Worm (Caenorhabditis elegans): ENCODE results near the gene F11D11.22.
"Not testable (repeated sequence)": the region's sequence is repeated elsewhere in the genome, so short reads cannot be mapped to it uniquely, and the experiment has no call there.

The F11D11.22 gene

ce11 chrV:18762044-18762443, at the start of gene F11D11.22:
TSS of gene F11D11.22 (plus strand) at chrV:18762344.
- TF ChIP-seq sox-4 (tag; optimal IDR thresholded peaks at IDR 0.05); ceh-30 (tag; optimal IDR thresholded peaks at IDR 0.05); ama-1 (optimal IDR thresholded peaks at IDR 0.05): not testable (repeated sequence)

- no peak for TF ChIP-seq ceh-31 (tag; optimal IDR thresholded peaks at IDR 0.05)
- TF ChIP-seq fkh-10 (GFP tag; optimal IDR thresholded peaks at IDR 0.05), result no peak
- peak; percentile 32 for TF ChIP-seq ztf-16 (tag; optimal IDR thresholded peaks at IDR 0.05)
- no peak for TF ChIP-seq unc-55 (GFP tag; optimal IDR thresholded peaks at IDR 0.05)
- TF ChIP-seq pag-3 (tag; optimal IDR thresholded peaks at IDR 0.05; ENCODE audit: borderline replicate concordance), result no peak
Observed at ce11 chrV:18719412-18719811, 42.7 kb upstream of the F11D11.22 start.

DNA sequence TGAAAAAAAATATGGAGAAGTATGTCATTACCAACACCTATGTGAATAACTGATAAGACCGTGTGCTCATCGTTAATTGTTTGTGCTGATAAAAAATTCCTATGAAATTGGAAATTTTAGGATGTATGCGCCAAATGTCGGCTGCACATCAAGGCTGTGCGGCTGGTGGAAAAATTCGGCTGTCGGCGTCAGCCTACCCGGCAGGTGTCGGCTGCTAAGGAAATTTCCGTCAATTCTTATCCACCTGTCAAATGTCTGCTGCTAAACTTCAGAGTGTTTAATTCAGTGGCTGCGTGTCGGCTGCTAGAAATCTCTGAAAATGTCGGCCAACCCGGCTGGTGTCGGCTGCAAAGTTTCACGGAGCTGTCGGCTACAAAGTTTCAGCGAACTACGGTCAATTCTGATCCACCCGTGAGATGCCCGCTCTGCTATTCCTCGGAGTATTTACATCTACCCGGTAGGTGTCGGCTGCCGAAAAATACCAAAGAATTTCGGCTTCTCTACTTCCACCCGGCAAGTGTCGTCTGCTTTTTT, 42.1 kb upstream of the F11D11.22 start, which contains the start of gene Y17D7C.2:
TSS of gene Y17D7C.2 (minus strand) at position 32 of the 534 bp plus-strand sequence.
- TF ChIP-seq sox-4 (tag; optimal IDR thresholded peaks at IDR 0.05) (no peak), ceh-48 (tag; optimal IDR thresholded peaks at IDR 0.05) (no peak), tbx-7 (tag; optimal IDR thresholded peaks at IDR 0.05) (peak; percentile 13), Y22D7AL.16 (tag; optimal IDR thresholded peaks at IDR 0.05) (no peak), hlh-6 (tag; optimal IDR thresholded peaks at IDR 0.05) (no peak), ahr-1 (tag; optimal IDR thresholded peaks at IDR 0.05) (peak; percentile 2), mec-3 (tag; optimal IDR thresholded peaks at IDR 0.05; ENCODE audit: borderline replicate concordance) (no peak), ceh-19 (GFP tag; optimal IDR thresholded peaks at IDR 0.05) (peak; percentile 65), sox-2 (GFP tag; IDR thresholded peaks at IDR 0.05) (no peak), fkh-10 (GFP tag; optimal IDR thresholded peaks at IDR 0.05) (no peak), nhr-11 (tag; optimal IDR thresholded peaks at IDR 0.05) (no peak), nfya-1 (tag; optimal IDR thresholded peaks at IDR 0.05) (no peak), ceh-2 (tag; optimal IDR thresholded peaks at IDR 0.05) (no peak), C08G9.2 (tag; optimal IDR thresholded peaks at IDR 0.05) (no peak), hlh-13 (GFP tag; optimal IDR thresholded peaks at IDR 0.05) (peak; percentile 32), T23F11.4 (GFP tag; optimal IDR thresholded peaks at IDR 0.05) (no peak), odd-2 (tag; optimal IDR thresholded peaks at IDR 0.05) (no peak), hlh-30 (tag; optimal IDR thresholded peaks at IDR 0.05; ENCODE audit: insufficient read depth) (no peak), ceh-31 (tag; optimal IDR thresholded peaks at IDR 0.05) (peak; percentile 2), pha-2 (tag; optimal IDR thresholded peaks at IDR 0.05) (no peak), ceh-9 (tag; optimal IDR thresholded peaks at IDR 0.05) (no peak), elt-2 (tag; optimal IDR thresholded peaks at IDR 0.05) (peak; percentile 66), sdc-2 (tag; optimal IDR thresholded peaks at IDR 0.05) (no peak), unc-3 (GFP tag; conservative IDR thresholded peaks at IDR 0.05) (no peak), unc-3 (tag; optimal IDR thresholded peaks at IDR 0.05) (no peak), unc-42 (tag; optimal IDR thresholded peaks at IDR 0.05) (no peak), che-1 (tag; optimal IDR thresholded peaks at IDR 0.05) (no peak), hlh-15 (tag; optimal IDR thresholded peaks at IDR 0.05) (no peak), syd-9 (tag; optimal IDR thresholded peaks at IDR 0.05) (peak; percentile 21), nhr-232 (tag; optimal IDR thresholded peaks at IDR 0.05) (peak; percentile 57), pqm-1 (tag; optimal IDR thresholded peaks at IDR 0.05) (no peak), rnt-1 (tag; optimal IDR thresholded peaks at IDR 0.05) (peak; percentile 40), pat-9 (tag; optimal IDR thresholded peaks at IDR 0.05) (peak; percentile 36), ceh-18 (tag; optimal IDR thresholded peaks at IDR 0.05) (no peak), lim-6 (tag; optimal IDR thresholded peaks at IDR 0.05) (no peak), ceh-6 (GFP tag; optimal IDR thresholded peaks at IDR 0.05) (peak; percentile 46), K02D7.2 (tag; optimal IDR thresholded peaks at IDR 0.05) (no peak), zip-5 (tag; optimal IDR thresholded peaks at IDR 0.05) (peak; percentile 2), pax-1 (tag; optimal IDR thresholded peaks at IDR 0.05) (no peak), dmd-4 (tag; optimal IDR thresholded peaks at IDR 0.05; ENCODE audit: borderline replicate concordance) (no peak), ama-1 (optimal IDR thresholded peaks at IDR 0.05) (no peak), ref-2 (tag; optimal IDR thresholded peaks at IDR 0.05) (no peak), ceh-45 (GFP tag; IDR thresholded peaks at IDR 0.05) (no peak), ttx-3 (tag; optimal IDR thresholded peaks at IDR 0.05) (no peak)

Data from whole organism, late embryonic.